Fruit fly (Drosophila melanogaster): ENCODE data around the gene CG3402.

The CG3402 gene

DNA sequence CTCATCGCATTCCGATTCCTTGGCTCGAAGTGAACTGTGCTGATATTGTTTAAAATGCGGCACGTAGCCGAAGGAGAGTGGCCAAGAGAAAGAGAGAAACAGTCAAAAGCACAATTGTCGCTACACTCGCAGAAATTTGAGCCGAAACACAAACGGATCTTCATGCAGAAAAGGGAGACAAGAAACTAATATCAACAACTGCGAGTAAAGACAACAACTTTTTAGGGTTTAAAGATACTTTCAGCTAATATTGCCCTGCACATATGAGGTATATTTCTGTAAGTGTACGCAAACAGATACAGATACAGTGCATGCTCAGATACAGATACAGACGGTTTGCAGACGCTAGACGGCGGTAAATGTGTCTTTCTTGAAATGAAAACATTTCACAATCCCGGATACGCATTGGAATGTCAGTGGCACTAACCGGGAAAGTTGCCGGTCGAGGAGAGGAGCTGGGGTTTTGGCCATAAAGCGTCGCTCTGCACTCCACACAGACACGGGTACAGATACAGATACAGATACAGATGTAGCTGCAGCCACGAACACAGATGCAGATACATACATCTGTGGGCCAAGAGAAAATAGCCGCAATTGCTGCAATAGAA, 8.5 kb downstream of the CG3402 start (continued):
- TF ChIP-seq run (tag; optimal IDR thresholded peaks at IDR 0.05) (peak; percentile 68), Sry-β (GFP tag; optimal IDR thresholded peaks at IDR 0.05) (peak; percentile 46), CG6254 (GFP tag; optimal IDR thresholded peaks at IDR 0.05) (peak; percentile 85), sd (tag; optimal IDR thresholded peaks at IDR 0.05) (peak; percentile 79), wdn (GFP tag; IDR thresholded peaks at IDR 0.05) (peak; percentile 78), CG12744 (GFP tag; optimal IDR thresholded peaks at IDR 0.05) (peak; percentile 70), gcm (GFP tag; optimal IDR thresholded peaks at IDR 0.05) (peak; percentile 84), vnd (GFP tag; IDR thresholded peaks at IDR 0.05; ENCODE audit: partially characterized antibody) (no peak), Ravus (GFP tag; IDR thresholded peaks at IDR 0.05) (peak; percentile 55), org-1 (GFP tag; optimal IDR thresholded peaks at IDR 0.05) (peak; percentile 84), stc (GFP tag; IDR thresholded peaks at IDR 0.05) (peak; percentile 87), CTCF (GFP tag; optimal IDR thresholded peaks at IDR 0.05) (peak; percentile 53), ind (GFP tag; optimal IDR thresholded peaks at IDR 0.05) (peak; percentile 91), Dad (GFP tag; optimal IDR thresholded peaks at IDR 0.05) (peak; percentile 82), chn (GFP tag; optimal IDR thresholded peaks at IDR 0.05) (peak; percentile 91), Tbp (GFP tag; optimal IDR thresholded peaks at IDR 0.05) (no peak), CG14860 (GFP tag; IDR thresholded peaks at IDR 0.05; ENCODE audit: partially characterized antibody) (no peak), CG2202 (tag; optimal IDR thresholded peaks at IDR 0.05) (peak; percentile 78), CG7928 (GFP tag; optimal IDR thresholded peaks at IDR 0.05) (peak; percentile 4), CG5245 (GFP tag; optimal IDR thresholded peaks at IDR 0.05) (peak; percentile 89), danr (GFP tag; IDR thresholded peaks at IDR 0.05) (peak; percentile 35; the same call in 1 of the 2 replicates), unc-4 (GFP tag; IDR thresholded peaks at IDR 0.05; ENCODE audit: partially characterized antibody) (no peak), chif (GFP tag; optimal IDR thresholded peaks at IDR 0.05) (peak; percentile 92 to 94), tin (GFP tag; optimal IDR thresholded peaks at IDR 0.05) (peak; percentile 93), CG13123 (GFP tag; optimal IDR thresholded peaks at IDR 0.05) (peak; percentile 68), dati (GFP tag; IDR thresholded peaks at IDR 0.05) (peak; percentile 88), unpg (GFP tag; optimal IDR thresholded peaks at IDR 0.05) (peak; percentile 89), usp (GFP tag; optimal IDR thresholded peaks at IDR 0.05) (no peak), CG13296 (GFP tag; optimal IDR thresholded peaks at IDR 0.05) (peak; percentile 64), zfh1 (GFP tag; IDR thresholded peaks at IDR 0.05) (peak; percentile 93), hkb (optimal IDR thresholded peaks at IDR 0.05) (no peak), hkb (GFP tag; IDR thresholded peaks at IDR 0.05) (peak; percentile 91), abd-A (tag; optimal IDR thresholded peaks at IDR 0.05) (no peak), fd3F (GFP tag; optimal IDR thresholded peaks at IDR 0.05) (peak; percentile 62), ERR (GFP tag; optimal IDR thresholded peaks at IDR 0.05) (peak; percentile 71), p53 (GFP tag; optimal IDR thresholded peaks at IDR 0.05) (peak; percentile 82), D (optimal IDR thresholded peaks at IDR 0.05) (no peak), D (GFP tag; optimal IDR thresholded peaks at IDR 0.05) (peak; percentile 89), ap (GFP tag; IDR thresholded peaks at IDR 0.05) (peak; percentile 84), gsb (GFP tag; IDR thresholded peaks at IDR 0.05) (peak; percentile 51), sob (GFP tag; IDR thresholded peaks at IDR 0.05) (peak; percentile 85), Hmr (GFP tag; optimal IDR thresholded peaks at IDR 0.05) (peak; percentile 63), CHES-1-like (GFP tag; optimal IDR thresholded peaks at IDR 0.05) (peak; percentile 73), CG30403 (GFP tag; optimal IDR thresholded peaks at IDR 0.05) (peak; percentile 89), CG7963 (GFP tag; IDR thresholded peaks at IDR 0.05; ENCODE audit: partially characterized antibody) (no peak), CG17612 (GFP tag; IDR thresholded peaks at IDR 0.05) (peak; percentile 51; the same call in 1 of the 2 replicates), Poxn (GFP tag; IDR thresholded peaks at IDR 0.05) (no peak), dmrt99B (tag; optimal IDR thresholded peaks at IDR 0.05) (peak; percentile 94), her (GFP tag; optimal IDR thresholded peaks at IDR 0.05) (peak; percentile 88), tna (GFP tag; IDR thresholded peaks at IDR 0.05; ENCODE audit: partially characterized antibody) (no peak), CG1792 (GFP tag; optimal IDR thresholded peaks at IDR 0.05) (peak; percentile 83), CG7357 (GFP tag; IDR thresholded peaks at IDR 0.05) (peak; percentile 73; the same call in 2 of the 3 replicates)

All from whole organism, embryonic.